Fruit fly (Drosophila melanogaster) whole organism, embryonic: Measurements from ENCODE around the gene Rgl.

Source experiments
- Abd-B ChIP-seq: fragments of 200-800 bp; sonication (Bioruptor generic); optimal IDR thresholded peaks from 2 replicates; lab custom pipeline; 2018; ENCODE audit warnings: missing biosample characterization, mild to moderate bottlenecking, missing genetic modification characterization, moderate library complexity
- C15 ChIP-seq: fragments of 200-800 bp; sonication (Bioruptor generic); IDR thresholded peaks from 3 replicates; pipeline ENCODE4 v1.3.6; 2022; ENCODE audit warnings: missing biosample characterization, missing genetic modification characterization
- CG10959 ChIP-seq: fragments of 200-800 bp; sonication (Bioruptor generic); IDR thresholded peaks from 2 replicates; pipeline ENCODE4 v1.3.6; 2022; ENCODE audit warnings: missing biosample characterization, missing genetic modification characterization
- CG12219 ChIP-seq: fragments of 200-800 bp; sonication (Bioruptor generic); optimal IDR thresholded peaks from 3 replicates; lab custom pipeline; 2018; ENCODE audit warnings: missing biosample characterization, mild to moderate bottlenecking, missing genetic modification characterization
- CG15073 ChIP-seq: fragments of 200-800 bp; sonication (Bioruptor generic); optimal IDR thresholded peaks from 2 replicates; lab custom pipeline; 2016; ENCODE audit warnings: missing biosample characterization, missing genetic modification characterization
- CG16813 ChIP-seq: fragments of 200-800 bp; sonication (Bioruptor generic); IDR thresholded peaks from 3 replicates; pipeline ENCODE4 v1.3.6; 2022; ENCODE audit warnings: missing biosample characterization, missing genetic modification characterization; ENCODE audit not compliant: partially characterized antibody
- CG17385 ChIP-seq: fragments of 200-800 bp; sonication (Bioruptor generic); optimal IDR thresholded peaks from 3 replicates; lab custom pipeline; 2018; ENCODE audit warnings: missing biosample characterization, mild to moderate bottlenecking, missing genetic modification characterization
- CG17612 ChIP-seq: fragments of 200-800 bp; sonication (Bioruptor generic); IDR thresholded peaks from 2 replicates; pipeline ENCODE4 v1.3.6; 2022; ENCODE audit warnings: missing biosample characterization, missing genetic modification characterization
- CG18619 ChIP-seq: fragments of 200-800 bp; sonication (Bioruptor generic); optimal IDR thresholded peaks from 3 replicates; lab custom pipeline; 2017; ENCODE audit warnings: missing biosample characterization, mild to moderate bottlenecking, missing genetic modification characterization
- CG18764 ChIP-seq: fragments of 200-800 bp; sonication (Bioruptor generic); optimal IDR thresholded peaks from 3 replicates; lab custom pipeline; 2016; ENCODE audit warnings: missing biosample characterization, missing genetic modification characterization
- CG2199 ChIP-seq: fragments of 200-800 bp; sonication (Bioruptor generic); IDR thresholded peaks from 3 replicates; pipeline ENCODE4 v1.3.6; 2022; ENCODE audit warnings: missing biosample characterization, missing genetic modification characterization
- CG3065 ChIP-seq: fragments of 200-800 bp; sonication (Bioruptor generic); optimal IDR thresholded peaks from 2 replicates; lab custom pipeline; 2016; ENCODE audit warnings: missing biosample characterization, missing genetic modification characterization
- CG31365 ChIP-seq: fragments of 200-800 bp; sonication (Bioruptor generic); optimal IDR thresholded peaks from 2 replicates; lab custom pipeline; 2018; ENCODE audit warnings: missing biosample characterization, mild to moderate bottlenecking, missing genetic modification characterization
- CG3163 ChIP-seq: fragments of 200-800 bp; sonication (Bioruptor generic); optimal IDR thresholded peaks from 3 replicates; lab custom pipeline; 2016; ENCODE audit warnings: missing biosample characterization, missing genetic modification characterization
- CG3281 ChIP-seq: fragments of 200-800 bp; sonication (Bioruptor generic); optimal IDR thresholded peaks from 3 replicates; lab custom pipeline; 2017; ENCODE audit warnings: missing biosample characterization, mild to moderate bottlenecking, missing genetic modification characterization
- CG34224 ChIP-seq: fragments of 200-800 bp; sonication (Bioruptor generic); IDR thresholded peaks from 3 replicates; pipeline ENCODE4 v1.3.6; 2022; ENCODE audit warnings: missing biosample characterization, missing genetic modification characterization; ENCODE audit not compliant: partially characterized antibody
- CG3838 ChIP-seq: fragments of 200-800 bp; sonication (Bioruptor generic); optimal IDR thresholded peaks from 3 replicates; lab custom pipeline; 2016; ENCODE audit warnings: missing biosample characterization, missing genetic modification characterization
- CG4282 ChIP-seq: fragments of 200-800 bp; sonication (Bioruptor generic); optimal IDR thresholded peaks from 2 replicates; lab custom pipeline; 2016; ENCODE audit warnings: missing biosample characterization, missing genetic modification characterization
- CG4730 ChIP-seq: fragments of 200-800 bp; sonication (Bioruptor generic); IDR thresholded peaks from 2 replicates; pipeline ENCODE4 v1.3.6; 2022; ENCODE audit warnings: missing biosample characterization, missing genetic modification characterization
- CG5953 ChIP-seq: fragments of 200-800 bp; sonication (Bioruptor generic); IDR thresholded peaks from 2 replicates; pipeline ENCODE4 v1.3.6; 2022; ENCODE audit warnings: missing biosample characterization, missing genetic modification characterization
- CG6654 ChIP-seq: fragments of 200-800 bp; sonication (Bioruptor generic); optimal IDR thresholded peaks from 2 replicates; lab custom pipeline; 2017; ENCODE audit warnings: missing biosample characterization, mild to moderate bottlenecking, missing genetic modification characterization
- CG7928 ChIP-seq: fragments of 200-800 bp; sonication (Bioruptor generic); optimal IDR thresholded peaks from 2 replicates; lab custom pipeline; 2017; ENCODE audit warnings: missing biosample characterization, mild to moderate bottlenecking, missing genetic modification characterization
- CG9609 ChIP-seq: fragments of 200-800 bp; sonication (Bioruptor generic); optimal IDR thresholded peaks from 3 replicates; lab custom pipeline; 2016; ENCODE audit warnings: missing biosample characterization, missing genetic modification characterization
- CG9727 ChIP-seq: fragments of 200-800 bp; sonication (Bioruptor generic); optimal IDR thresholded peaks from 3 replicates; lab custom pipeline; 2017; ENCODE audit warnings: missing biosample characterization, mild to moderate bottlenecking, missing genetic modification characterization
- CHES-1-like ChIP-seq: fragments of 200-800 bp; sonication (Bioruptor generic); optimal IDR thresholded peaks from 2 replicates; lab custom pipeline; 2016; ENCODE audit warnings: missing biosample characterization, missing genetic modification characterization
- Dbx ChIP-seq: fragments of 200-800 bp; sonication (Bioruptor generic); IDR thresholded peaks from 3 replicates; pipeline ENCODE4 v1.3.6; 2022; ENCODE audit warnings: missing biosample characterization, missing genetic modification characterization
- Dll ChIP-seq: fragments of 200-800 bp; sonication (Bioruptor generic); IDR thresholded peaks from 4 replicates; pipeline ENCODE4 v1.3.6; 2022; ENCODE audit warnings: missing biosample characterization, missing genetic modification characterization; ENCODE audit not compliant: partially characterized antibody
- Elba2 ChIP-seq: fragments of 200-800 bp; sonication (Bioruptor generic); optimal IDR thresholded peaks from 3 replicates; lab custom pipeline; 2016; ENCODE audit warnings: missing biosample characterization, missing genetic modification characterization
- Kr ChIP-seq: fragments of 200-800 bp; sonication (Bioruptor generic); optimal IDR thresholded peaks from 2 replicates; lab custom pipeline; 2017; ENCODE audit warnings: missing biosample characterization, mild to moderate bottlenecking, missing genetic modification characterization
- Lpt ChIP-seq: fragments of >200 bp; optimal IDR thresholded peaks from 2 replicates; lab custom pipeline; 2018; ENCODE audit warnings: missing biosample characterization, missing genetic modification characterization
- MBD-R2 ChIP-seq: fragments of 200-800 bp; sonication (Bioruptor generic); IDR thresholded peaks from 2 replicates; pipeline ENCODE4 v1.3.6; 2022; ENCODE audit warnings: missing biosample characterization, missing genetic modification characterization
- Nf-YA ChIP-seq: fragments of 200-800 bp; sonication (Bioruptor generic); IDR thresholded peaks from 2 replicates; pipeline ENCODE4 v1.3.6; 2022; ENCODE audit warnings: missing biosample characterization, missing genetic modification characterization
- PHDP ChIP-seq: fragments of 200-800 bp; sonication (Bioruptor generic); optimal IDR thresholded peaks from 3 replicates; lab custom pipeline; 2018; ENCODE audit warnings: missing biosample characterization, mild to moderate bottlenecking, missing genetic modification characterization, moderate library complexity
- Poxn ChIP-seq: fragments of 200-800 bp; sonication (Bioruptor generic); IDR thresholded peaks from 2 replicates; pipeline ENCODE4 v1.3.6; 2022; ENCODE audit warnings: missing biosample characterization, missing genetic modification characterization
- Ptx1 ChIP-seq: fragments of 200-800 bp; sonication (Bioruptor generic); IDR thresholded peaks from 2 replicates; pipeline ENCODE4 v1.3.6; 2022; ENCODE audit warnings: missing biosample characterization, missing genetic modification characterization
- Sox100B ChIP-seq: fragments of 200-800 bp; sonication (Bioruptor generic); optimal IDR thresholded peaks from 3 replicates; lab custom pipeline; 2018; ENCODE audit warnings: missing biosample characterization, mild to moderate bottlenecking, missing genetic modification characterization
- abd-A ChIP-seq: fragments of 200-800 bp; sonication (Bioruptor generic); optimal IDR thresholded peaks from 3 replicates; lab custom pipeline; 2019; ENCODE audit warnings: missing biosample characterization, mild to moderate bottlenecking, missing genetic modification characterization, moderate library complexity
- bab2 ChIP-seq: fragments of 200-800 bp; sonication (Bioruptor generic); optimal IDR thresholded peaks from 2 replicates; lab custom pipeline; 2016; ENCODE audit warnings: missing biosample characterization, missing genetic modification characterization
- bcd ChIP-seq: fragments of 200-800 bp; sonication (Bioruptor generic); optimal IDR thresholded peaks from 2 replicates; lab custom pipeline; 2017; ENCODE audit warnings: missing biosample characterization, mild to moderate bottlenecking, missing genetic modification characterization
- chif ChIP-seq, 2 experiments: fragments of 200-800 bp; sonication (Bioruptor generic); optimal IDR thresholded peaks; 3 replicates each; lab custom pipeline; 2016; ENCODE audit warnings: missing biosample characterization in 2 of 2, missing genetic modification characterization in 2 of 2
- chm ChIP-seq: fragments of 200-800 bp; sonication (Bioruptor generic); IDR thresholded peaks from 2 replicates; pipeline ENCODE4 v1.3.6; 2022; ENCODE audit warnings: missing biosample characterization, missing genetic modification characterization
- crc ChIP-seq: fragments of 200-800 bp; sonication (Bioruptor generic); optimal IDR thresholded peaks from 2 replicates; lab custom pipeline; 2016; ENCODE audit warnings: missing biosample characterization, missing genetic modification characterization
- croc ChIP-seq: fragments of 200-800 bp; sonication (Bioruptor generic); conservative IDR thresholded peaks from 3 replicates; pipeline ENCODE4 v1.3.6; 2022; ENCODE audit warnings: missing biosample characterization, missing genetic modification characterization
- crol ChIP-seq: fragments of 200-800 bp; sonication (Bioruptor generic); IDR thresholded peaks from 2 replicates; pipeline ENCODE4 v1.3.6; 2022; ENCODE audit warnings: missing biosample characterization, missing genetic modification characterization
- fd3F ChIP-seq: fragments of 200-800 bp; sonication (Bioruptor generic); optimal IDR thresholded peaks from 2 replicates; lab custom pipeline; 2018; ENCODE audit warnings: missing biosample characterization, mild to moderate bottlenecking, missing genetic modification characterization, moderate library complexity
- grn ChIP-seq: fragments of 200-800 bp; sonication (Bioruptor generic); optimal IDR thresholded peaks from 3 replicates; lab custom pipeline; 2017; ENCODE audit warnings: missing biosample characterization, missing genetic modification characterization
- hth ChIP-seq: fragments of >200 bp; optimal IDR thresholded peaks from 2 replicates; lab custom pipeline; 2017; ENCODE audit warnings: inconsistent platforms
- jigr1 ChIP-seq: fragments of 200-800 bp; sonication (Bioruptor generic); IDR thresholded peaks from 3 replicates; pipeline ENCODE4 v1.3.6; 2022; ENCODE audit warnings: missing biosample characterization, missing genetic modification characterization
- mam ChIP-seq: fragments of 200-800 bp; sonication (Bioruptor generic); optimal IDR thresholded peaks from 3 replicates; lab custom pipeline; 2016; ENCODE audit warnings: missing biosample characterization, missing genetic modification characterization
- onecut ChIP-seq: fragments of 200-800 bp; sonication (Bioruptor generic); IDR thresholded peaks from 2 replicates; pipeline ENCODE4 v1.3.6; 2022; ENCODE audit warnings: missing biosample characterization, missing genetic modification characterization
- salm ChIP-seq: fragments of 200-800 bp; sonication (Bioruptor generic); optimal IDR thresholded peaks from 2 replicates; lab custom pipeline; 2018; ENCODE audit warnings: missing biosample characterization, mild to moderate bottlenecking, missing genetic modification characterization
- trh ChIP-seq: fragments of 200-800 bp; sonication (Bioruptor generic); optimal IDR thresholded peaks from 2 replicates; lab custom pipeline; 2016; ENCODE audit warnings: missing biosample characterization, missing genetic modification characterization
- zen ChIP-seq: fragments of 200-800 bp; sonication (Bioruptor generic); optimal IDR thresholded peaks from 3 replicates; lab custom pipeline; 2018; ENCODE audit warnings: missing biosample characterization, mild to moderate bottlenecking, missing genetic modification characterization, moderate library complexity

The Rgl gene

DNA sequence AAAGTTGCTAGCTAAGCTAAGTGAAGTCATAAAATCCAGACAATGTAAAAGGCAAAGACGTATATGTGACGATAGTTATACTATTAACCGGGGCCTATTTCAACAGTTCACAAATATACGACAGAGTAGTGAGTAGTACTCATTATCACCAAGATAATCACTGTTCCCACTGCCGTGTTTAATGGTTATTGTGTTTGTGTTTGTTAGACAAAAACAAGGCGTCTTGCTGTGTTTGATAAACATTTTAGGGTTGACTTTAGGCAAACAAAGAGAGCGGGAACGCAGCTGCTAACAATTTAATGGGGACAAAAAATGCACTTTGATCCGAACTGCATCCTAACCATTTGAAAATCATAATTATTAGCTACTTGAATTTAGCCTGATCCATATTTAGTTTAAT is 59.7 kb downstream of the Rgl start:
- TF ChIP-seq CG3838 (GFP tag; lab: Kevin White, UChicago) (peak; percentile 19), grn (peak; percentile 76), C15 (GFP tag; lab: Robert Waterston, UW) (no peak), CG34224 (GFP tag; lab: Robert Waterston, UW) (no peak), CG10959 (GFP tag; lab: Robert Waterston, UW) (no peak), trh (GFP tag; lab: Kevin White, UChicago) (no peak), chm (no peak; the same call in 1 of the 2 replicates), onecut (peak; percentile 72), jigr1 (no peak), CG3281 (GFP tag; lab: Kevin White, UChicago) (no peak), Abd-B (GFP tag; lab: Kevin White, UChicago) (no peak), CG2199 (GFP tag; lab: Robert Waterston, UW) (0 out of 3 replicates have a peak, but pooled peaks have one; percentile 13), CG3163 (GFP tag; lab: Kevin White, UChicago) (peak; percentile 7), CG18619 (peak; percentile 59), Lpt (GFP tag; lab: Kevin White, UChicago) (no peak), Sox100B (GFP tag; lab: Kevin White, UChicago) (peak; percentile 74), crc (GFP tag; lab: Kevin White, UChicago) (peak; percentile 26), Dbx (GFP tag; lab: Robert Waterston, UW) (no peak), CG4282 (no peak), Ptx1 (GFP tag; lab: Robert Waterston, UW) (no peak), CG17385 (GFP tag; lab: Kevin White, UChicago) (peak; percentile 49), CG12219 (GFP tag; lab: Kevin White, UChicago) (peak; percentile 80), CG18764 (peak; percentile 77), bab2 (GFP tag; lab: Kevin White, UChicago) (peak; percentile 79), CG9609 (GFP tag; lab: Kevin White, UChicago) (peak; percentile 5), CG7928 (GFP tag; lab: Kevin White, UChicago) (no peak), CG6654 (GFP tag; lab: Kevin White, UChicago) (peak; percentile 47), Nf-YA (GFP tag; lab: Robert Waterston, UW) (no peak), MBD-R2 (GFP tag; lab: Robert Waterston, UW) (no peak), CG16813 (no peak), fd3F (GFP tag; lab: Kevin White, UChicago) (no peak), PHDP (peak; percentile 84), Kr (GFP tag; lab: Kevin White, UChicago) (peak; percentile 95), Dll (no peak), Elba2 (GFP tag; lab: Kevin White, UChicago) (no peak), bcd (peak; percentile 41), salm (tag; lab: Kevin White, UChicago) (peak; percentile 78), CG5953 (no peak), CG15073 (no peak), crol (GFP tag; lab: Robert Waterston, UW) (no peak), CG31365 (tag; lab: Kevin White, UChicago) (peak; percentile 79), CG4730 (GFP tag; lab: Robert Waterston, UW) (no peak), CHES-1-like (GFP tag; lab: Kevin White, UChicago) (peak; percentile 33), chif (GFP tag; optimal IDR thresholded peaks at IDR 0.05; lab: Kevin White, UChicago) (peak; percentile 41 to 45), CG9727 (GFP tag; lab: Kevin White, UChicago) (peak; percentile 31), abd-A (tag; lab: Kevin White, UChicago) (no peak), CG17612 (no peak), Poxn (no peak), croc (GFP tag; lab: Robert Waterston, UW) (no peak), zen (tag; lab: Kevin White, UChicago) (peak; percentile 66), mam (GFP tag; lab: Kevin White, UChicago) (no peak), CG3065 (GFP tag; lab: Kevin White, UChicago) (peak; percentile 40), hth (lab: Kevin White, UChicago) (no peak)
